Worm (Caenorhabditis elegans): ENCODE data around the gene C31E10.11.
A peak's percentile ranks its signal among the peaks of the same experiment; 100 is the strongest.

Gene C31E10.11

DNA sequence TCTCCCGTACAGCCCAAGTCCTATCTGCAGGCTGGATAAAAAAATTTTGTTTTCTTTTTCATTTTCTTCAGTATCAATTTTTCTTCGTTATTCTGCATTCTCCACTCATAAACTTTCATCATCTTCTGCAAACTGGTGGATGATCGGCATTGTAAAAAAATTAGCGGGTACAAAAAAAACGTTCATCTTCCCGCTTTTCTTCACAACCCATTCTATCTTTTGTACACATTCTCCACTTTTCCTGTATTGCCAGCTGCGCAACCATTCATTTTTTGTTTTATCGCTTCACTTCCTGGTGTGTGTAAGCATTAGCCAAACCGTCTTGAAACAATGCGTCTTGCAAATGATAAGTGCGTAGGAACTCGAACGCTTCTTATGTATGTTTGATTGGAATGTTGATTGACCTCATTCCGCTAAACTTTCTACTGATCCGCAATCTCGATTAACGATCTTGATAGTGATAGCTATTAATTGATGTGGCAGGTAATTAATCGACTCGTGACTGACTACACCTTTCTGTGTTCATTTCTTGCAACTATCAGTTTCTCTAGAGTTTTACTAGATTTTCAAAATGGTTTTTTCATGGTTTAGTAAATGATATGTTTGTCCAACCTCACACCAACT lies 16.0 kb downstream of the C31E10.11 start:
- TF ChIP-seq zag-1 (tag; optimal IDR thresholded peaks at IDR 0.05) (no peak), pqm-1 (tag; optimal IDR thresholded peaks at IDR 0.05) (peak; percentile 16), ceh-28 (tag; optimal IDR thresholded peaks at IDR 0.05) (no peak), lin-15B (tag; optimal IDR thresholded peaks at IDR 0.05) (no peak), unc-62 (GFP tag; optimal IDR thresholded peaks at IDR 0.05) (peak; percentile 73), elt-1 (tag; optimal IDR thresholded peaks at IDR 0.05) (peak; percentile 90), unc-39 (tag; optimal IDR thresholded peaks at IDR 0.05) (no peak), elt-2 (tag; optimal IDR thresholded peaks at IDR 0.05) (peak; percentile 57), jun-1 (tag; optimal IDR thresholded peaks at IDR 0.05) (peak; percentile 44), nhr-23 (tag; optimal IDR thresholded peaks at IDR 0.05) (peak; percentile 82), mdl-1 (tag; optimal IDR thresholded peaks at IDR 0.05) (no peak), nhr-76 (tag; optimal IDR thresholded peaks at IDR 0.05) (no peak), nhr-11 (tag; optimal IDR thresholded peaks at IDR 0.05) (no peak), egl-5 (tag; optimal IDR thresholded peaks at IDR 0.05) (peak; percentile 4), eor-1 (tag; optimal IDR thresholded peaks at IDR 0.05) (no peak), egl-27 (tag; optimal IDR thresholded peaks at IDR 0.05) (no peak), nhr-43 (tag; optimal IDR thresholded peaks at IDR 0.05; ENCODE audit: poor library complexity, severe bottlenecking) (peak; percentile 74), nhr-25 (tag; optimal IDR thresholded peaks at IDR 0.05) (peak; percentile 75), skn-1 (tag; optimal IDR thresholded peaks at IDR 0.05) (no peak), fos-1 (tag; optimal IDR thresholded peaks at IDR 0.05) (no peak), ceh-9 (tag; optimal IDR thresholded peaks at IDR 0.05) (no peak), elt-3 (tag; optimal IDR thresholded peaks at IDR 0.05) (peak; percentile 27 to 53 (median 29)), aly-2 (tag; optimal IDR thresholded peaks at IDR 0.05) (no peak)

DNA sequence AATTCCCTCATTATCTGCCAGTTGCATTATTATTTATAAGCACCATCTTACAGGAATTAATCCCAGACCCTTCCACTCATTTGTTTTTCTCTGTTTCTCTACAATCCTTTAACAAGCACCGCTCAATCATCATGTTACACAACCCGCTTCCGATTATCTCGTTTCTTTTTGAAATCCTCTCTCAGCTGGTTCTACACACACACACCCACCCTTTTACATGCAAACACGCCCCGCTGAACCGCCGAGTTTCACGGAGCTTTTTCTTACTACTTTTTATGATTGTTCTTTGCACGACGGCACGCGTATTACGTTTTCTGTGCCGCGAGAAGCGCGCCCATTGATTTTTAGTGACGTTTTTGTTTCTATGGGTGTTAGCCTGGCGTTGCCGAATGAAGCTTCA lies 16.8 kb downstream of the C31E10.11 start:
- TF ChIP-seq zag-1 (tag; optimal IDR thresholded peaks at IDR 0.05), result no peak
- peak; percentile 74 for TF ChIP-seq nfya-1 (tag; optimal IDR thresholded peaks at IDR 0.05; ENCODE audit: insufficient read depth)
- TF ChIP-seq egl-5 (tag; optimal IDR thresholded peaks at IDR 0.05), result peak; percentile 19
- TF ChIP-seq nhr-237 (tag; optimal IDR thresholded peaks at IDR 0.05), result no peak
- TF ChIP-seq jun-1 (tag; optimal IDR thresholded peaks at IDR 0.05), result peak; percentile 3
- peak; percentile 32 for TF ChIP-seq hmg-11 (tag; optimal IDR thresholded peaks at IDR 0.05)
- no peak for TF ChIP-seq unc-62 (GFP tag; optimal IDR thresholded peaks at IDR 0.05)
- peak; percentile 23 for TF ChIP-seq pha-4 (tag; optimal IDR thresholded peaks at IDR 0.05)
- TF ChIP-seq fkh-10 (GFP tag; optimal IDR thresholded peaks at IDR 0.05), result peak; percentile 4
- TF ChIP-seq lin-39 (tag; optimal IDR thresholded peaks at IDR 0.05), result peak; percentile 80
- TF ChIP-seq lin-15B (tag; optimal IDR thresholded peaks at IDR 0.05), result peak; percentile 46
- TF ChIP-seq pqm-1 (tag; optimal IDR thresholded peaks at IDR 0.05), result peak; percentile 10
- peak; percentile 12 for TF ChIP-seq skn-1 (tag; optimal IDR thresholded peaks at IDR 0.05)
- TF ChIP-seq mdl-1 (tag; optimal IDR thresholded peaks at IDR 0.05), result peak; percentile 4
- no peak for TF ChIP-seq mml-1 (tag; optimal IDR thresholded peaks at IDR 0.05)
- peak; percentile 13 for TF ChIP-seq elt-2 (tag; optimal IDR thresholded peaks at IDR 0.05)

DNA sequence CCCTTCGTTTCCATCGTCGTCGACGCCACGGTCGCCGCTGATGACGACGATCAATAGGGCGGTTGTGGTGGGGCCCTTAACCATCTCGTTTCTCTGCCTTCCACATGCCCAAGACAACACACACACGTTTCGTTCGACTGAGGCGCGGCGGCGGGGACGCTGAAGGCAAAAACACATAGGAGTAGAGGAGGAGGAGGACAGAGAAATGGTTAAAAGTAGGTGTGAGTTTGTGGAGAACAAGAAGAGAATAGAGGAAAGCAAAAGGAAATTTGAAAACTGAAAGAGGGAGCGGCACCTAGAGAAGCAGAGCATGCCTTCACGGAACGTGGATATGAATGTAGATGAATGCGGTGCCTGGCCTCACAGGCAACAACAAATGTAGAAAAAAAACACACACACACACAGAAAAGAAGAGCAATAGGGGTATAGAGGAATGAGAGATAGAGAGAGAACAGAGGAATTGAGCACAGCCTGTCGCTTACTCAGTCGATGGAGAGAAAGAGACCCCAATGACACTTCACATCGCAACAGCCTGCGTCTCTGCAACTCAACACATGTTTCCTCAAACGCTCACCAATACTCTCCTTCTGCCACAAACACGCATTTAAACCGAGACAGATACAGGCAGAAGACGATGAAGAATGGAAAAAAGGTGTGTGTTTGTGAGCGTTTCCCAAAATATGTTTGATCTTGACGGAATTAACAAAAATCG lies 21.2 kb downstream of the C31E10.11 start:
- TF ChIP-seq tbx-2 (tag; optimal IDR thresholded peaks at IDR 0.05) (peak; percentile 55), elt-1 (tag; optimal IDR thresholded peaks at IDR 0.05) (peak; percentile 57), nhr-12 (tag; optimal IDR thresholded peaks at IDR 0.05) (no peak), ama-1 (optimal IDR thresholded peaks at IDR 0.05) (no peak), nhr-67 (tag; optimal IDR thresholded peaks at IDR 0.05) (no peak), ztf-4 (tag; optimal IDR thresholded peaks at IDR 0.05) (peak; percentile 48), unc-39 (tag; optimal IDR thresholded peaks at IDR 0.05) (no peak), mdl-1 (tag; optimal IDR thresholded peaks at IDR 0.05) (no peak), mml-1 (tag; optimal IDR thresholded peaks at IDR 0.05) (no peak), eor-1 (tag; optimal IDR thresholded peaks at IDR 0.05) (no peak), unc-62 (GFP tag; optimal IDR thresholded peaks at IDR 0.05) (peak; percentile 79), pqm-1 (tag; optimal IDR thresholded peaks at IDR 0.05) (peak; percentile 27), egl-27 (tag; optimal IDR thresholded peaks at IDR 0.05) (peak; percentile 48), jun-1 (tag; optimal IDR thresholded peaks at IDR 0.05) (peak; percentile 76), fkh-2 (tag; optimal IDR thresholded peaks at IDR 0.05) (peak; percentile 40), lin-39 (tag; optimal IDR thresholded peaks at IDR 0.05) (peak; percentile 50), ceh-28 (tag; optimal IDR thresholded peaks at IDR 0.05) (peak; percentile 62), lin-15B (tag; optimal IDR thresholded peaks at IDR 0.05) (peak; percentile 20), ceh-82 (tag; optimal IDR thresholded peaks at IDR 0.05) (no peak), lsy-12 (tag; optimal IDR thresholded peaks at IDR 0.05) (peak; percentile 55), nfya-1 (tag; optimal IDR thresholded peaks at IDR 0.05; ENCODE audit: insufficient read depth) (peak; percentile 63), elt-2 (tag; optimal IDR thresholded peaks at IDR 0.05) (peak; percentile 68), skn-1 (tag; optimal IDR thresholded peaks at IDR 0.05) (peak; percentile 24), fkh-10 (GFP tag; optimal IDR thresholded peaks at IDR 0.05) (no peak), snpc-4 (tag; optimal IDR thresholded peaks at IDR 0.05) (peak; percentile 63), nhr-11 (tag; optimal IDR thresholded peaks at IDR 0.05) (peak; percentile 60), nhr-23 (tag; optimal IDR thresholded peaks at IDR 0.05) (peak; percentile 31), hmg-11 (tag; optimal IDR thresholded peaks at IDR 0.05) (peak; percentile 95), pha-4 (tag; optimal IDR thresholded peaks at IDR 0.05) (peak; percentile 90), ztf-11 (tag; optimal IDR thresholded peaks at IDR 0.05) (no peak), egl-5 (tag; optimal IDR thresholded peaks at IDR 0.05) (peak; percentile 41), daf-12 (tag; optimal IDR thresholded peaks at IDR 0.05) (no peak), R02D3.7 (tag; optimal IDR thresholded peaks at IDR 0.05) (peak; percentile 10), zag-1 (tag; optimal IDR thresholded peaks at IDR 0.05) (no peak)
